Worm (Caenorhabditis elegans) whole organism, L3 larva: ENCODE data around the gene C28C12.12.

Experiments used
- R02D3.7 ChIP-seq: fragments of 150-350 bp; optimal IDR thresholded peaks from 2 replicates; lab custom pipeline; 2014; ENCODE audit warnings: missing biosample characterization, missing genetic modification characterization
- ZK546.5 ChIP-seq: sonication (generic microtip); optimal IDR thresholded peaks from 2 replicates; lab custom pipeline; 2017; ENCODE audit warnings: missing biosample characterization, missing genetic modification characterization
- aly-2 ChIP-seq: fragments of 150-350 bp; optimal IDR thresholded peaks from 2 replicates; lab custom pipeline; 2014; ENCODE audit warnings: missing biosample characterization, missing genetic modification characterization
- ama-1 ChIP-seq: fragments of 150-350 bp; optimal IDR thresholded peaks from 2 replicates; lab custom pipeline; 2018
- ceh-16 ChIP-seq: sonication (generic microtip); optimal IDR thresholded peaks from 2 replicates; lab custom pipeline; 2017; ENCODE audit warnings: missing biosample characterization, missing genetic modification characterization
- ceh-28 ChIP-seq: fragments of 150-350 bp; optimal IDR thresholded peaks from 2 replicates; lab custom pipeline; 2014; ENCODE audit warnings: missing biosample characterization, missing genetic modification reagents, missing genetic modification characterization
- ceh-82 ChIP-seq: fragments of 150-350 bp; optimal IDR thresholded peaks from 2 replicates; lab custom pipeline; 2014; ENCODE audit warnings: missing biosample characterization, missing genetic modification characterization
- ceh-9 ChIP-seq: sonication (generic microtip); optimal IDR thresholded peaks from 2 replicates; lab custom pipeline; 2018; ENCODE audit warnings: missing biosample characterization, missing genetic modification characterization
- daf-12 ChIP-seq: fragments of 150-350 bp; optimal IDR thresholded peaks from 2 replicates; lab custom pipeline; 2014; ENCODE audit warnings: missing biosample characterization, missing genetic modification reagents, missing genetic modification characterization
- egl-27 ChIP-seq: sonication (generic microtip); optimal IDR thresholded peaks from 4 replicates; lab custom pipeline; 2017; ENCODE audit warnings: missing biosample characterization, missing genetic modification reagents, missing genetic modification characterization
- egl-5 ChIP-seq: fragments of 150-350 bp; optimal IDR thresholded peaks from 2 replicates; lab custom pipeline; 2017; ENCODE audit warnings: missing biosample characterization, missing genetic modification reagents, missing genetic modification characterization, inconsistent platforms
- elt-1 ChIP-seq: fragments of 150-350 bp; optimal IDR thresholded peaks from 2 replicates; lab custom pipeline; 2014; ENCODE audit warnings: missing biosample characterization, missing genetic modification characterization
- elt-2 ChIP-seq: sonication (generic microtip); optimal IDR thresholded peaks from 2 replicates; lab custom pipeline; 2016; ENCODE audit warnings: missing genetic modification reagents, mild to moderate bottlenecking, missing genetic modification characterization, missing compliant biosample characterization
- eor-1 ChIP-seq, 2 experiments: fragments of 150-350 bp; optimal IDR thresholded peaks; 2 replicates each; lab custom pipeline; 2014 to 2018; ENCODE audit warnings: missing biosample characterization in 2 of 2, missing genetic modification characterization in 2 of 2
- fkh-10 ChIP-seq: sonication (generic microtip); optimal IDR thresholded peaks from 2 replicates; lab custom pipeline; 2017; ENCODE audit warnings: missing biosample characterization, missing genetic modification reagents, missing genetic modification characterization
- fkh-2 ChIP-seq: fragments of 150-350 bp; optimal IDR thresholded peaks from 2 replicates; lab custom pipeline; 2014; ENCODE audit warnings: missing biosample characterization, missing genetic modification reagents, missing genetic modification characterization
- fos-1 ChIP-seq: fragments of 150-350 bp; optimal IDR thresholded peaks from 2 replicates; lab custom pipeline; 2014; ENCODE audit warnings: missing biosample characterization, missing genetic modification characterization
- hmg-11 ChIP-seq: sonication (generic microtip); optimal IDR thresholded peaks from 2 replicates; lab custom pipeline; 2016; ENCODE audit warnings: missing genetic modification characterization, missing compliant biosample characterization
- jun-1 ChIP-seq: fragments of 150-350 bp; optimal IDR thresholded peaks from 2 replicates; lab custom pipeline; 2014; ENCODE audit warnings: missing biosample characterization, missing genetic modification reagents, missing genetic modification characterization
- lin-15B ChIP-seq: fragments of 150-350 bp; optimal IDR thresholded peaks from 2 replicates; lab custom pipeline; 2014; ENCODE audit warnings: missing biosample characterization, missing genetic modification characterization
- lin-39 ChIP-seq: fragments of 150-350 bp; optimal IDR thresholded peaks from 2 replicates; lab custom pipeline; 2018; ENCODE audit warnings: missing biosample characterization, missing genetic modification reagents, missing genetic modification characterization
- lsy-12 ChIP-seq: sonication (generic microtip); optimal IDR thresholded peaks from 2 replicates; lab custom pipeline; 2016; ENCODE audit warnings: mild to moderate bottlenecking, missing genetic modification characterization, missing compliant biosample characterization
- mml-1 ChIP-seq: fragments of 150-350 bp; sonication (generic microtip); optimal IDR thresholded peaks from 3 replicates; lab custom pipeline; 2014; ENCODE audit warnings: missing biosample characterization, missing genetic modification characterization
- nfya-1 ChIP-seq: sonication (generic microtip); optimal IDR thresholded peaks from 2 replicates; lab custom pipeline; 2017; ENCODE audit warnings: missing genetic modification characterization, mild to moderate bottlenecking, missing compliant biosample characterization, antibody characterized with exemption, moderate library complexity; ENCODE audit not compliant: insufficient read depth
- nhr-12 ChIP-seq: fragments of 150-350 bp; optimal IDR thresholded peaks from 2 replicates; lab custom pipeline; 2014; ENCODE audit warnings: missing biosample characterization, missing genetic modification characterization
- nhr-237 ChIP-seq: fragments of 150-350 bp; optimal IDR thresholded peaks from 2 replicates; lab custom pipeline; 2014; ENCODE audit warnings: missing biosample characterization, missing genetic modification characterization
- nhr-25 ChIP-seq: sonication (generic microtip); optimal IDR thresholded peaks from 2 replicates; lab custom pipeline; 2017; ENCODE audit warnings: missing biosample characterization, missing genetic modification characterization
- nhr-28 ChIP-seq: fragments of 150-350 bp; optimal IDR thresholded peaks from 2 replicates; lab custom pipeline; 2014; ENCODE audit warnings: missing biosample characterization, missing genetic modification characterization
- nhr-43 ChIP-seq: sonication (generic microtip); optimal IDR thresholded peaks from 2 replicates; lab custom pipeline; 2016; ENCODE audit warnings: mild to moderate bottlenecking, missing genetic modification characterization, missing compliant biosample characterization; ENCODE audit not compliant: poor library complexity, severe bottlenecking
- nhr-67 ChIP-seq: fragments of 150-350 bp; optimal IDR thresholded peaks from 2 replicates; lab custom pipeline; 2014; ENCODE audit warnings: missing biosample characterization, missing genetic modification characterization
- nhr-76 ChIP-seq: fragments of 150-350 bp; sonication (generic microtip); optimal IDR thresholded peaks from 5 replicates; lab custom pipeline; 2014; ENCODE audit warnings: missing biosample characterization, missing genetic modification characterization
- nhr-77 ChIP-seq: fragments of 150-350 bp; optimal IDR thresholded peaks from 2 replicates; lab custom pipeline; 2014; ENCODE audit warnings: missing biosample characterization, missing genetic modification characterization
- pha-4 ChIP-seq: fragments of 150-350 bp; optimal IDR thresholded peaks from 2 replicates; lab custom pipeline; 2014; ENCODE audit warnings: missing biosample characterization, missing genetic modification reagents, missing genetic modification characterization
- pqm-1 ChIP-seq: fragments of 150-350 bp; optimal IDR thresholded peaks from 2 replicates; lab custom pipeline; 2017; ENCODE audit warnings: missing biosample characterization, missing genetic modification characterization, inconsistent platforms
- skn-1 ChIP-seq: fragments of 150-350 bp; optimal IDR thresholded peaks from 2 replicates; lab custom pipeline; 2014; ENCODE audit warnings: missing biosample characterization, missing genetic modification characterization
- snpc-4 ChIP-seq: fragments of 150-350 bp; optimal IDR thresholded peaks from 2 replicates; lab custom pipeline; 2014; ENCODE audit warnings: missing biosample characterization, missing genetic modification characterization
- tbx-2 ChIP-seq: sonication (generic microtip); optimal IDR thresholded peaks from 2 replicates; lab custom pipeline; 2016; ENCODE audit warnings: mild to moderate bottlenecking, missing genetic modification characterization, missing compliant biosample characterization
- unc-39 ChIP-seq: sonication (generic microtip); optimal IDR thresholded peaks from 4 replicates; lab custom pipeline; 2017; ENCODE audit warnings: missing biosample characterization, missing genetic modification characterization
- unc-62 ChIP-seq: fragments of 150-350 bp; sonication (generic microtip); optimal IDR thresholded peaks from 4 replicates; lab custom pipeline; 2014; ENCODE audit warnings: missing biosample characterization, missing genetic modification reagents, missing genetic modification characterization
- zag-1 ChIP-seq: fragments of 150-350 bp; optimal IDR thresholded peaks from 2 replicates; lab custom pipeline; 2014; ENCODE audit warnings: missing biosample characterization, missing genetic modification characterization
- ztf-11 ChIP-seq: fragments of 150-350 bp; optimal IDR thresholded peaks from 2 replicates; lab custom pipeline; 2014; ENCODE audit warnings: missing biosample characterization, missing genetic modification characterization
- ztf-4 ChIP-seq: fragments of 150-350 bp; optimal IDR thresholded peaks from 2 replicates; lab custom pipeline; 2014; ENCODE audit warnings: missing biosample characterization, missing genetic modification characterization

C28C12.12 gene

DNA sequence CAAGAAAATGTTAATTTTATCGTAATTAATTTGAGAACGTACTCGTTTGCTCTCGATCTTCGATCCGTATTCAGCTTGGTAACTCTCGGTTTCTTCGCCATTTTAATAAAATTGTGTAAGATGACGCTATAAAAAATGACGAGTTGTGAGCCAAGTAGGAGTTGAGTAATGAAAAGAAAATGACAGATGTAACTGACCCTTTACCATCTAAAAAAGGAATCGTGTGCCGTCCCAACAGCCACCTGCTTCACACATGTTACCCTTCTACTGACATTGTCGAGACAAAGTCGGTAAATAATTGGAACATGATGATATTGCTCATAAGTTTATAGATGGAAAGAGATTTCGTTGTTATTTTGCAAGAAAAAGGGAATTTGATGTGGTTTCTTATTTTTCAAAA is 16.8 kb downstream of the C28C12.12 start, which contains the start of gene hlh-12:
TSS of gene hlh-12 (minus strand) at position 101 of the 400 bp plus-strand sequence.
- TF ChIP-seq ztf-11 (tag; lab: Kevin White, UChicago) (no peak), nfya-1 (no peak), ama-1 (lab: Kevin White, UChicago) (no peak), daf-12 (tag; lab: Kevin White, UChicago) (no peak), skn-1 (tag; lab: Kevin White, UChicago) (no peak)

DNA sequence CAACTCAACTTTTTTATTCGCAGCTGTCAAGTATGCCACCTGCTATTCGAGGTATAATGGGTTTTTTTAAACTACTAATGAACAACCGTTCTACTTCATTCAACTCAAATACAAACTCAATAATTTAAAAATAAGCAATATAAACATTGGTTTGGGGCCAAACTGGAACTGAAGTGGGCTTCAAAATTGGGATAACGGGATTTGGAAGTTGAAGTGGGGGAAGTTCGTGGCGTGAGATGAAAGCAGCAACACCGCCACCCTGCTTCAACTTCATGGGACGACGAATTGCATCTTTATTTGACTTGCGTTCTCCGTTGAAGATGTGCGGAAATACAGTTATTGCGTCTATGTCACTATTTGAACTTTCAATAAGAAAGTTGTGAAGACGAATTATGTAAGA is 17.6 kb downstream of the C28C12.12 start:
- TF ChIP-seq hmg-11, result no peak
- no peak for TF ChIP-seq fos-1
- no peak for TF ChIP-seq ceh-82 (tag; lab: Kevin White, UChicago)
- no peak for TF ChIP-seq nhr-28
- TF ChIP-seq nhr-25 (tag; lab: Kevin White, UChicago), result no peak
- TF ChIP-seq snpc-4, result no peak
- no peak for TF ChIP-seq eor-1 (tag; optimal IDR thresholded peaks at IDR 0.05; lab: Kevin White, UChicago)
- no peak for TF ChIP-seq ztf-4 (tag; lab: Kevin White, UChicago)
- TF ChIP-seq nhr-12 (tag; lab: Kevin White, UChicago), result no peak
- TF ChIP-seq daf-12 (tag; lab: Kevin White, UChicago), result no peak

DNA sequence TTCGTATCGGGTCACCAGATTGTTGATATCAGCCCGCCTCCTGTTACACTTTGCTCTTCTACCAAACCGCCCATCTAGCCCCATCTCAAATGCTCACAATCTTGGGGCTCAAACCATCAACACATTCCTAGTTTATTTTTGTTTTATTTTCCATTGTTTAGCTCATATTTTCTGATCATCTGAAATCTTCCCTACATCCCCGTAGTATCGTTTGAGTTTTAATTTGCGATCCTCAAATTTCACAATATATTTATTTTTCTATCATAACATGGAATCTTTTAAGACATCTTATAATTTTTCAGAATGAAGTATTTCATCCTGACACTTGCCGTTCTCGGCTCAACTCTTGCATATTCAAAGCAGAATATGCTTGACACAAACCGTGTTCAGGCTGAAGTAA is 19.3 kb downstream of the C28C12.12 start, which contains the start of gene spp-10:
TSS of gene spp-10 (plus strand) at position 301 of the 400 bp plus-strand sequence.
- TF ChIP-seq lin-39, result no peak
- TF ChIP-seq lin-15B (tag; lab: Kevin White, UChicago), result no peak
- no peak for TF ChIP-seq nhr-237
- no peak for TF ChIP-seq unc-39 (tag; lab: Kevin White, UChicago)
- no peak for TF ChIP-seq nhr-67 (tag; lab: Kevin White, UChicago)
- TF ChIP-seq pha-4 (tag; lab: Kevin White, UChicago), result no peak
- no peak for TF ChIP-seq egl-27 (tag; lab: Kevin White, UChicago)
- TF ChIP-seq nhr-25 (tag; lab: Kevin White, UChicago), result no peak
- no peak for TF ChIP-seq ZK546.5 (tag; lab: Kevin White, UChicago)
- no peak for TF ChIP-seq ztf-4 (tag; lab: Kevin White, UChicago)
- no peak for TF ChIP-seq ceh-28
- TF ChIP-seq egl-5, result no peak
- TF ChIP-seq zag-1 (tag; lab: Kevin White, UChicago), result no peak
- TF ChIP-seq lsy-12 (tag; lab: Kevin White, UChicago), result no peak
- no peak for TF ChIP-seq nhr-12 (tag; lab: Kevin White, UChicago)
- no peak for TF ChIP-seq ceh-9 (tag; lab: Kevin White, UChicago)
- TF ChIP-seq ama-1 (lab: Kevin White, UChicago), result no peak
- no peak for TF ChIP-seq ceh-16 (tag; lab: Kevin White, UChicago)
- TF ChIP-seq, all 47 proteins: peak for 0

DNA sequence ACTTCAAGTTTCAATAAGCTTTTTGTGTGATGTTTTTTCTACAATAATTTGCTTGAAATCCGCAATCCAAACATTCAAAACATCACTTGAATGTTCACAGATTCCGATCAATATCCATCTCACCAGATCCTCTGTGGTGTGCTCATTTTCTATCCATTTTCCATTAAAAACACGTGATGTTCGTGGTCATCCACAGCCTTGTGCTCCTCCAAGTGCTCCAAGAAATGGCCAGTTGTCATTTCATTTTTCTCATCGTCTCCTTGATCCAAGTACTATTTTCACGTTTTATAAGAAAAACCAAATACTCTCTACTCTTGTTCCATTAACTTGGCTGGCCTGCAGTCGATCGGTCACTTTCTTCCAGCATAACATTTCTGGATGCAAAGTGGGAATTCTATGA is 20.0 kb downstream of the C28C12.12 start:
- no peak for TF ChIP-seq mml-1 (tag; lab: Kevin White, UChicago)
- no peak for TF ChIP-seq ZK546.5 (tag; lab: Kevin White, UChicago)
- TF ChIP-seq nhr-43 (tag; lab: Kevin White, UChicago), result no peak
- TF ChIP-seq fos-1, result no peak
- TF ChIP-seq pqm-1, result no peak
- no peak for TF ChIP-seq ceh-28
- TF ChIP-seq jun-1 (tag; lab: Kevin White, UChicago), result no peak

DNA sequence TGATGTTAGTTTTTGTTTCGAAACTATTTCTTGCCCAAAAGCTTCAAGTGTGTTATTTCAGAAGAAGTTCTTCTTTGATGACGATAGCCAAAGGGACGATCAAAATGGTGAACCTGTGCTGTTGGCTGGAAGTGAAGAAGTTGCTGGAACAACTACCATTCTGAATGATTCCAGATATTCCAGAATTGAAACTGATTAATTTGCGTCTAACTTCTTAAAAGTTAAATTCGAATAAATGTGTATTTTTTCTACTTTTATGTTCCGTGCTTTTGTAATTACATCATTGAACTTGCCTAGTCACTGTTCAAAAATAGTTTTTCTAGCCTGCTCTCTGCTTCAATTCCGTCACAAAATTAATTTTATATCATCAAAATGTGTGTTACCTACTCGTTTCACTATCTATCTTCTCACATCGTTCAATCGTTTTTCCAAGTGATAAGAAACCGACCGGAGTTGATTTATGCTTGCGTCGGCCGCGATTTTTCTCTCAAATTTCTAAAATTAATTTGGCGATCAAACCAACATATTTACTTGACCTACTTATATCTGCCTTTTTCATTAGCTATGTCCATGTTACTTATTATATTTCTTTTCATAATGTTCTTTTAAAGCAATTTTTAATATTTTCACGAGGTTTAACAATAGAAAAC is 21.0 kb downstream of the C28C12.12 start:
- TF ChIP-seq mml-1 (tag; lab: Kevin White, UChicago) (no peak), pqm-1 (peak; percentile 63), elt-2 (peak; percentile 82), snpc-4 (peak; percentile 22), lin-15B (tag; lab: Kevin White, UChicago) (no peak)

DNA sequence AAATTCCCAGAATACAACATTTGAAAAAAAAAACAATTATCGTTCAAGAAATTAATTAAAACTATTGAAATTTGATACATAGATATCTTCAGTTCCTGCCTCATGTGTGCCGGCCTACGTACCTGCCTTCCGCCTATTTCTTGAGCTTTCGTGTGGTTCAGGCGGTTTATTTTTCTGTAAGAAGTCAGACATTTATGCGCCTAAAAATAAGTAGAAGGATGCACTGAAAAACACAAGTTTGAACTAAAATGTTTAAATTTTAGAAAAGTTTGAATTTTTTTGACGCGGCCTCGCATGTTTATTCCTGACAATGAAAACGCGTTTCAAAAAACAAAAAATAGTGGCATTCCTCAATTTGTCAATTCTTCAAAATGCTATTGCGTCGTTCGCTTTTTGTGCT is 22.4 kb downstream of the C28C12.12 start, which contains the start of gene C28C12.11:
TSS of gene C28C12.11 (plus strand) at position 301 of the 400 bp plus-strand sequence.
- TF ChIP-seq nhr-77 (tag; lab: Kevin White, UChicago) (no peak), R02D3.7 (no peak), pqm-1 (no peak), fkh-10 (no peak), nhr-25 (tag; lab: Kevin White, UChicago) (no peak), ceh-82 (tag; lab: Kevin White, UChicago) (no peak), nhr-76 (no peak), mml-1 (tag; lab: Kevin White, UChicago) (no peak), tbx-2 (tag; lab: Kevin White, UChicago) (no peak), aly-2 (tag; lab: Kevin White, UChicago) (no peak), elt-1 (tag; lab: Kevin White, UChicago) (no peak), elt-2 (no peak), unc-62 (GFP tag; lab: Kevin White, UChicago) (no peak), eor-1 (tag; optimal IDR thresholded peaks at IDR 0.05; lab: Kevin White, UChicago) (no peak), fkh-2 (tag; lab: Kevin White, UChicago) (no peak), ztf-11 (tag; lab: Kevin White, UChicago) (no peak), snpc-4 (no peak), nfya-1 (no peak)
